Worm (Caenorhabditis elegans): ENCODE measurements around the gene dur-1.

The dur-1 gene

DNA sequence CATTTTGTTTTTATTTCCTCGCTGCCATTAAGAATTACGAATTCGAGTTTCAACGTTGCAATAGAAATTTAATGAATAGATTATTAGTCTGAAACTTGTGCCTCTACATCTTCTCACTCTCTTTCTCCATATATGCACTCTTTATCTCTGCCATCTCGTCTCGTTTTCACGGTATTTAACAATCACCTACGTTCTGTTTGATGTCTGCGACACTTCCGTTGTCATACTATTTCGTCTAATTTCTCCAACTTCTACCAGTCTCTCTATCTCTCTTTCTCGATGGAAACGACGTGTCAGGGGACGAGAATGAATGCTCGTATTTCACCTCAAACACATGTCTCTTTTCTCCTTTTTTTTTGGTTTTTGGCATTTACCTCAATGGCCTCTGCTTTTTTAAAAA, 54.2 kb downstream of the dur-1 start (continued):
- TF ChIP-seq ZK337.2 (GFP tag; IDR thresholded peaks at IDR 0.05) (no peak), T26A8.4 (GFP tag; IDR thresholded peaks at IDR 0.05) (no peak), mxl-2 (GFP tag; conservative IDR thresholded peaks at IDR 0.05) (no peak), lin-1 (GFP tag; IDR thresholded peaks at IDR 0.05) (peak; percentile 30; the same call in 1 of the 2 replicates), saeg-2 (GFP tag; IDR thresholded peaks at IDR 0.05) (no peak), F10B5.3 (tag; optimal IDR thresholded peaks at IDR 0.05) (no peak), zfp-2 (tag; optimal IDR thresholded peaks at IDR 0.05) (no peak), attf-4 (tag; optimal IDR thresholded peaks at IDR 0.05) (no peak), unc-130 (GFP tag; optimal IDR thresholded peaks at IDR 0.05) (no peak), set-16 (GFP tag; IDR thresholded peaks at IDR 0.05) (no peak), nhr-48 (tag; optimal IDR thresholded peaks at IDR 0.05) (peak; percentile 60), mep-1 (tag; optimal IDR thresholded peaks at IDR 0.05) (peak; percentile 66), ces-1 (GFP tag; optimal IDR thresholded peaks at IDR 0.05) (no peak), jun-1 (tag; optimal IDR thresholded peaks at IDR 0.05) (no peak), nhr-41 (GFP tag; IDR thresholded peaks at IDR 0.05) (no peak), mes-2 (tag; optimal IDR thresholded peaks at IDR 0.05; ENCODE audit: poor library complexity, severe bottlenecking) (peak; percentile 37), tra-1 (GFP tag; IDR thresholded peaks at IDR 0.05) (no peak), dpl-1 (GFP tag; optimal IDR thresholded peaks at IDR 0.05) (peak; percentile 12), hif-1 (tag; optimal IDR thresholded peaks at IDR 0.05) (peak in 1 of 2 experiments; percentile 8), zag-1 (tag; optimal IDR thresholded peaks at IDR 0.05) (no peak), nhr-42 (GFP tag; IDR thresholded peaks at IDR 0.05) (no peak), ceh-28 (tag; optimal IDR thresholded peaks at IDR 0.05) (no peak), daf-16 (GFP tag; optimal IDR thresholded peaks at IDR 0.05) (no peak), daf-16 (tag; optimal IDR thresholded peaks at IDR 0.05) (peak; percentile 42), lin-15B (tag; optimal IDR thresholded peaks at IDR 0.05) (no peak), lin-39 (tag; optimal IDR thresholded peaks at IDR 0.05) (no peak), nhr-111 (GFP tag; optimal IDR thresholded peaks at IDR 0.05) (no peak), dve-1 (tag; optimal IDR thresholded peaks at IDR 0.05; ENCODE audit: insufficient read depth) (peak; percentile 37), lsy-2 (tag; optimal IDR thresholded peaks at IDR 0.05) (peak in 1 of 2 experiments; percentile 46), hmg-1.1 (GFP tag; IDR thresholded peaks at IDR 0.05) (peak; percentile 56; the same call in 1 of the 2 replicates), sdz-12 (GFP tag; optimal IDR thresholded peaks at IDR 0.05) (no peak), zfp-3 (GFP tag; conservative IDR thresholded peaks at IDR 0.05) (no peak), gei-8 (GFP tag; optimal IDR thresholded peaks at IDR 0.05) (no peak), snpc-1.2 (GFP tag; IDR thresholded peaks at IDR 0.05) (no peak), daf-8 (GFP tag; IDR thresholded peaks at IDR 0.05) (no peak), fos-1 (tag; optimal IDR thresholded peaks at IDR 0.05) (no peak), mdt-29 (GFP tag; IDR thresholded peaks at IDR 0.05) (no peak), hlh-30 (tag; optimal IDR thresholded peaks at IDR 0.05; ENCODE audit: insufficient read depth) (peak; percentile 84), lin-29 (GFP tag; IDR thresholded peaks at IDR 0.05) (no peak), dmd-8 (GFP tag; IDR thresholded peaks at IDR 0.05) (no peak), ceh-20 (GFP tag; IDR thresholded peaks at IDR 0.05) (peak; percentile 9; the same call in 1 of the 2 replicates), F26F4.8 (GFP tag; conservative IDR thresholded peaks at IDR 0.05) (no peak), nhr-76 (tag; optimal IDR thresholded peaks at IDR 0.05) (no peak), nhr-6 (tag; optimal IDR thresholded peaks at IDR 0.05) (peak; percentile 15), zip-11 (GFP tag; IDR thresholded peaks at IDR 0.05) (no peak), ama-1 (optimal IDR thresholded peaks at IDR 0.05) (no peak), unc-62 (GFP tag; optimal IDR thresholded peaks at IDR 0.05 in 1 of 2) (peak in 1 of 2 experiments; percentile 14), unc-62 (tag; optimal IDR thresholded peaks at IDR 0.05) (no peak), ztf-11 (tag; optimal IDR thresholded peaks at IDR 0.05) (no peak), madf-9 (GFP tag; conservative IDR thresholded peaks at IDR 0.05) (no peak), pha-4 (GFP tag; IDR thresholded peaks at IDR 0.05) (no peak), pha-4 (tag; optimal IDR thresholded peaks at IDR 0.05) (no peak)
